Worm (Caenorhabditis elegans) whole organism, midembryonic: Measurements from ENCODE around the gene pgph-2.

Experiments used
- T22C8.4 ChIP-seq: fragments of 200-800 bp; sonication (Bioruptor generic); IDR thresholded peaks from 2 replicates; pipeline ENCODE4 v1.3.6; 2022; ENCODE audit warnings: missing genetic modification characterization, missing compliant biosample characterization
- cog-1 ChIP-seq: sonication (generic microtip); optimal IDR thresholded peaks from 2 replicates; lab custom pipeline; 2016; ENCODE audit warnings: missing genetic modification characterization, missing compliant biosample characterization
- flt-1 ChIP-seq: fragments of 200-800 bp; sonication (Bioruptor generic); IDR thresholded peaks from 2 replicates; pipeline ENCODE4 v1.3.6; 2022; ENCODE audit warnings: missing genetic modification characterization, missing compliant biosample characterization
- klf-2 ChIP-seq: fragments of 200-800 bp; sonication (Bioruptor generic); conservative IDR thresholded peaks from 2 replicates; pipeline ENCODE4 v1.3.6; 2022; ENCODE audit warnings: missing genetic modification reagents, missing genetic modification characterization, missing compliant biosample characterization
- med-1 ChIP-seq: sonication (generic microtip); optimal IDR thresholded peaks from 2 replicates; lab custom pipeline; 2017; ENCODE audit warnings: missing genetic modification characterization, mild to moderate bottlenecking, missing compliant biosample characterization, antibody characterized with exemption, missing genetic modification reagents; ENCODE audit not compliant: insufficient read depth
- ref-1 ChIP-seq: fragments of 200-800 bp; sonication (Bioruptor generic); conservative IDR thresholded peaks from 2 replicates; pipeline ENCODE4 v1.3.6; 2022; ENCODE audit warnings: missing genetic modification reagents, missing genetic modification characterization, missing compliant biosample characterization
- tab-1 ChIP-seq: fragments of 200-800 bp; sonication (Bioruptor generic); IDR thresholded peaks from 2 replicates; pipeline ENCODE4 v1.3.6; 2022; ENCODE audit warnings: missing genetic modification characterization, missing compliant biosample characterization
- ztf-23 ChIP-seq: fragments of 200-800 bp; sonication (Bioruptor generic); IDR thresholded peaks from 2 replicates; pipeline ENCODE4 v1.3.6; 2022; ENCODE audit warnings: missing genetic modification reagents, missing genetic modification characterization, missing compliant biosample characterization
- ztf-29 ChIP-seq: fragments of 200-800 bp; sonication (Bioruptor generic); IDR thresholded peaks from 2 replicates; pipeline ENCODE4 v1.3.6; 2022; ENCODE audit warnings: missing genetic modification reagents, missing genetic modification characterization, missing compliant biosample characterization

Gene pgph-2

DNA sequence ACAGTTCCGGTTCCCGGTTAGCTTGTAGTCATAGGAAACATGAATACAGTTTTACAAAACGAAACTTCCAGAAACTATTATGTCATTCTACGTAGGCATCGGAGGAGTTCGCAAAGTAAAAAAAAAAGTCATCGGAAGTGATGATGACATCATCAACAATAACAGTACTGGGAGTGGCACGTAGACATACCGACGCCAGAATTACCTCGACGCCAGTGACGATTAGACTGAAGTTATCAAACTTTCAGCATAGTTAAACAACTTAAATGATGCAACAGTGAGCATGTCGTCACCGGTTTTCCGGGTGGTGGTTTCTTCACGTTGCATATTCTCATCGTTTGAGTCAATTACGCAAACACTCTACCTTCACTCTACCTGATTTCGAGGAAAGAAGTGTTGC lies 55.5 kb downstream of the pgph-2 start:
- TF ChIP-seq ztf-29 (no peak), ref-1 (GFP tag; lab: Robert Waterston, UW) (no peak), ztf-23 (GFP tag; lab: Robert Waterston, UW) (no peak), T22C8.4 (GFP tag; lab: Robert Waterston, UW) (no peak), cog-1 (tag; lab: Kevin White, UChicago) (no peak), med-1 (GFP tag; lab: Kevin White, UChicago) (no peak), tab-1 (GFP tag; lab: Robert Waterston, UW) (no peak), flt-1 (GFP tag; lab: Robert Waterston, UW) (no peak), klf-2 (GFP tag; lab: Robert Waterston, UW) (no peak)
